Fruit fly (Drosophila melanogaster) whole organism, embryonic: ENCODE data around the gene CG42263.

Experiments
- Abd-B ChIP-seq: fragments of 200-800 bp; sonication (Bioruptor generic); optimal IDR thresholded peaks from 2 replicates; lab custom pipeline; 2018; ENCODE audit warnings: missing biosample characterization, mild to moderate bottlenecking, missing genetic modification characterization, moderate library complexity
- Bgb ChIP-seq: fragments of 200-800 bp; sonication (Bioruptor generic); IDR thresholded peaks from 2 replicates; pipeline ENCODE4 v1.3.6; 2022; ENCODE audit warnings: missing biosample characterization, missing genetic modification characterization; ENCODE audit not compliant: partially characterized antibody
- CG10321 ChIP-seq: fragments of 200-800 bp; sonication (Bioruptor generic); IDR thresholded peaks from 2 replicates; pipeline ENCODE4 v1.3.6; 2022; ENCODE audit warnings: missing biosample characterization, missing genetic modification characterization
- CG10431 ChIP-seq: fragments of 200-800 bp; sonication (Bioruptor generic); optimal IDR thresholded peaks from 3 replicates; lab custom pipeline; 2018; ENCODE audit warnings: missing biosample characterization, mild to moderate bottlenecking, missing genetic modification characterization
- CG10565 ChIP-seq: fragments of 200-800 bp; sonication (Bioruptor generic); optimal IDR thresholded peaks from 3 replicates; lab custom pipeline; 2016; ENCODE audit warnings: missing biosample characterization, mild to moderate bottlenecking, missing genetic modification characterization
- CG11398 ChIP-seq: fragments of 200-800 bp; sonication (Bioruptor generic); optimal IDR thresholded peaks from 2 replicates; lab custom pipeline; 2016; ENCODE audit warnings: missing biosample characterization, missing genetic modification characterization
- CG12219 ChIP-seq: fragments of 200-800 bp; sonication (Bioruptor generic); optimal IDR thresholded peaks from 3 replicates; lab custom pipeline; 2018; ENCODE audit warnings: missing biosample characterization, mild to moderate bottlenecking, missing genetic modification characterization
- CG12769 ChIP-seq: fragments of 200-800 bp; sonication (Bioruptor generic); optimal IDR thresholded peaks from 2 replicates; lab custom pipeline; 2019; ENCODE audit warnings: missing biosample characterization, mild to moderate bottlenecking, missing genetic modification characterization, moderate library complexity
- CG13424 ChIP-seq: fragments of 200-800 bp; sonication (Bioruptor generic); optimal IDR thresholded peaks from 2 replicates; lab custom pipeline; 2019; ENCODE audit warnings: missing biosample characterization, mild to moderate bottlenecking, missing genetic modification characterization, moderate library complexity
- CG15073 ChIP-seq: fragments of 200-800 bp; sonication (Bioruptor generic); optimal IDR thresholded peaks from 2 replicates; lab custom pipeline; 2016; ENCODE audit warnings: missing biosample characterization, missing genetic modification characterization
- CG17802 ChIP-seq: fragments of 200-800 bp; sonication (Bioruptor generic); optimal IDR thresholded peaks from 2 replicates; lab custom pipeline; 2018; ENCODE audit warnings: missing biosample characterization, mild to moderate bottlenecking, missing genetic modification characterization, moderate library complexity
- CG18476 ChIP-seq: fragments of 200-800 bp; sonication (Bioruptor generic); optimal IDR thresholded peaks from 2 replicates; lab custom pipeline; 2016; ENCODE audit warnings: missing biosample characterization, mild to moderate bottlenecking, missing genetic modification characterization
- CG18599 ChIP-seq: fragments of 200-800 bp; sonication (Bioruptor generic); optimal IDR thresholded peaks from 3 replicates; lab custom pipeline; 2017; ENCODE audit warnings: missing biosample characterization, missing genetic modification characterization, mild to moderate bottlenecking, moderate library complexity, missing genetic modification reagents
- CG2678 ChIP-seq: fragments of 200-800 bp; sonication (Bioruptor generic); optimal IDR thresholded peaks from 3 replicates; lab custom pipeline; 2019; ENCODE audit warnings: missing biosample characterization, mild to moderate bottlenecking, missing genetic modification characterization, moderate library complexity
- CG2712 ChIP-seq: fragments of 200-800 bp; optimal IDR thresholded peaks from 3 replicates; lab custom pipeline; 2019; ENCODE audit warnings: missing biosample characterization, mild to moderate bottlenecking, missing genetic modification characterization, moderate library complexity
- CG3281 ChIP-seq: fragments of 200-800 bp; sonication (Bioruptor generic); optimal IDR thresholded peaks from 3 replicates; lab custom pipeline; 2017; ENCODE audit warnings: missing biosample characterization, mild to moderate bottlenecking, missing genetic modification characterization
- CG3407 ChIP-seq: fragments of 200-800 bp; sonication (Bioruptor generic); optimal IDR thresholded peaks from 2 replicates; lab custom pipeline; 2018; ENCODE audit warnings: missing biosample characterization, mild to moderate bottlenecking, missing genetic modification characterization
- CG34224 ChIP-seq: fragments of 200-800 bp; sonication (Bioruptor generic); IDR thresholded peaks from 3 replicates; pipeline ENCODE4 v1.3.6; 2022; ENCODE audit warnings: missing biosample characterization, missing genetic modification characterization; ENCODE audit not compliant: partially characterized antibody
- CG6791 ChIP-seq: fragments of 200-800 bp; sonication (Bioruptor generic); IDR thresholded peaks from 3 replicates; pipeline ENCODE4 v1.3.6; 2022; ENCODE audit warnings: missing biosample characterization, missing genetic modification characterization; ENCODE audit not compliant: partially characterized antibody
- CG7987 ChIP-seq: fragments of 200-800 bp; sonication (Bioruptor generic); optimal IDR thresholded peaks from 2 replicates; lab custom pipeline; 2018; ENCODE audit warnings: missing biosample characterization, mild to moderate bottlenecking, missing genetic modification characterization, moderate library complexity
- CG8388 ChIP-seq: fragments of 200-800 bp; sonication (Bioruptor generic); optimal IDR thresholded peaks from 2 replicates; lab custom pipeline; 2019; ENCODE audit warnings: missing biosample characterization, mild to moderate bottlenecking, missing genetic modification characterization, moderate library complexity
- CG8478 ChIP-seq: fragments of >200 bp; optimal IDR thresholded peaks from 2 replicates; lab custom pipeline; 2018
- CG9727 ChIP-seq: fragments of 200-800 bp; sonication (Bioruptor generic); optimal IDR thresholded peaks from 3 replicates; lab custom pipeline; 2017; ENCODE audit warnings: missing biosample characterization, mild to moderate bottlenecking, missing genetic modification characterization
- D19A ChIP-seq: fragments of 200-800 bp; optimal IDR thresholded peaks from 3 replicates; lab custom pipeline; 2019; ENCODE audit warnings: missing biosample characterization, mild to moderate bottlenecking, missing genetic modification characterization, moderate library complexity
- Gsc ChIP-seq: fragments of 200-800 bp; sonication (Bioruptor generic); IDR thresholded peaks from 2 replicates; pipeline ENCODE4 v1.3.6; 2022; ENCODE audit warnings: missing biosample characterization, missing genetic modification characterization
- Hmr ChIP-seq: fragments of 200-800 bp; sonication (Bioruptor generic); optimal IDR thresholded peaks from 3 replicates; lab custom pipeline; 2017; ENCODE audit warnings: mild to moderate bottlenecking, missing biosample characterization, missing genetic modification reagents, missing genetic modification characterization
- Hr51 ChIP-seq, 2 experiments: fragments of 200-800 bp; sonication (Bioruptor generic); optimal IDR thresholded peaks; 2 replicates in 1 of 2; 3 replicates in 1 of 2; lab custom pipeline; 2016 to 2018; ENCODE audit warnings: missing biosample characterization in 2 of 2, missing genetic modification characterization in 2 of 2, mild to moderate bottlenecking in 1 of 2, moderate library complexity in 1 of 2
- MESR4 ChIP-seq: fragments of 200-800 bp; sonication (Bioruptor generic); optimal IDR thresholded peaks from 2 replicates; lab custom pipeline; 2018; ENCODE audit warnings: missing biosample characterization, mild to moderate bottlenecking, missing genetic modification characterization, moderate library complexity
- Mes4 ChIP-seq: fragments of 200-800 bp; sonication (Bioruptor generic); optimal IDR thresholded peaks from 2 replicates; lab custom pipeline; 2016; ENCODE audit warnings: missing biosample characterization, missing genetic modification characterization
- Nf-YA ChIP-seq: fragments of 200-800 bp; sonication (Bioruptor generic); IDR thresholded peaks from 2 replicates; pipeline ENCODE4 v1.3.6; 2022; ENCODE audit warnings: missing biosample characterization, missing genetic modification characterization
- Oaz ChIP-seq: fragments of 200-800 bp; sonication (Bioruptor generic); IDR thresholded peaks from 2 replicates; pipeline ENCODE4 v1.3.6; 2022; ENCODE audit warnings: missing biosample characterization, missing genetic modification characterization
- Oli ChIP-seq: fragments of 200-800 bp; sonication (Bioruptor generic); optimal IDR thresholded peaks from 2 replicates; lab custom pipeline; 2018; ENCODE audit warnings: missing biosample characterization, mild to moderate bottlenecking, missing genetic modification characterization, moderate library complexity
- Six4 ChIP-seq: fragments of 200-800 bp; sonication (Bioruptor generic); optimal IDR thresholded peaks from 2 replicates; lab custom pipeline; 2016; ENCODE audit warnings: missing biosample characterization, missing genetic modification characterization
- Stat92E ChIP-seq, 3 experiments: fragments of >200 bp in 2 of 3; fragments of 200-800 bp in 1 of 3; sonication (Bioruptor generic) in 1 of 3; optimal IDR thresholded peaks; 2 replicates each; lab custom pipeline; 2017 to 2019; ENCODE audit warnings: missing biosample characterization in 3 of 3, missing genetic modification characterization in 3 of 3, mild to moderate bottlenecking in 1 of 3, moderate library complexity in 1 of 3
- YL-1 ChIP-seq: fragments of 200-800 bp; sonication (Bioruptor generic); optimal IDR thresholded peaks from 3 replicates; lab custom pipeline; 2017; ENCODE audit warnings: missing biosample characterization, mild to moderate bottlenecking, missing genetic modification characterization
- chinmo ChIP-seq: fragments of 200-800 bp; sonication (Bioruptor generic); IDR thresholded peaks from 4 replicates; pipeline ENCODE4 v1.3.6; 2022; ENCODE audit warnings: missing biosample characterization, missing genetic modification characterization; ENCODE audit not compliant: partially characterized antibody
- cwo ChIP-seq: fragments of 200-800 bp; sonication (Bioruptor generic); optimal IDR thresholded peaks from 3 replicates; lab custom pipeline; 2017; ENCODE audit warnings: missing biosample characterization, missing genetic modification characterization, mild to moderate bottlenecking, moderate library complexity, missing genetic modification reagents
- disco-r ChIP-seq: fragments of 200-800 bp; sonication (Bioruptor generic); optimal IDR thresholded peaks from 2 replicates; lab custom pipeline; 2016; ENCODE audit warnings: missing biosample characterization, missing genetic modification characterization
- ftz-f1 ChIP-seq: fragments of 200-800 bp; sonication (Bioruptor generic); optimal IDR thresholded peaks from 2 replicates; lab custom pipeline; 2016; ENCODE audit warnings: missing biosample characterization, missing genetic modification characterization
- grn ChIP-seq: fragments of 200-800 bp; sonication (Bioruptor generic); optimal IDR thresholded peaks from 3 replicates; lab custom pipeline; 2017; ENCODE audit warnings: missing biosample characterization, missing genetic modification characterization
- gt ChIP-seq: fragments of 200-800 bp; sonication (Bioruptor generic); IDR thresholded peaks from 2 replicates; pipeline ENCODE4 v1.3.6; 2022; ENCODE audit warnings: missing biosample characterization, missing genetic modification characterization
- ind ChIP-seq: fragments of 200-800 bp; sonication (Bioruptor generic); optimal IDR thresholded peaks from 3 replicates; lab custom pipeline; 2016; ENCODE audit warnings: missing biosample characterization, missing genetic modification characterization
- lmd ChIP-seq: fragments of 200-800 bp; sonication (Bioruptor generic); IDR thresholded peaks from 2 replicates; pipeline ENCODE4 v1.3.6; 2022; ENCODE audit warnings: missing biosample characterization, missing genetic modification characterization
- mirr ChIP-seq: fragments of 200-800 bp; sonication (Bioruptor generic); optimal IDR thresholded peaks from 3 replicates; lab custom pipeline; 2018; ENCODE audit warnings: missing biosample characterization, mild to moderate bottlenecking, missing genetic modification characterization
- p53 ChIP-seq: fragments of 200-800 bp; sonication (Bioruptor generic); optimal IDR thresholded peaks from 2 replicates; lab custom pipeline; 2016; ENCODE audit warnings: missing biosample characterization, missing genetic modification characterization
- pita ChIP-seq: fragments of 200-800 bp; sonication (Bioruptor generic); optimal IDR thresholded peaks from 2 replicates; lab custom pipeline; 2017; ENCODE audit warnings: missing biosample characterization, mild to moderate bottlenecking, missing genetic modification characterization
- stc ChIP-seq: fragments of 200-800 bp; sonication (Bioruptor generic); IDR thresholded peaks from 2 replicates; pipeline ENCODE4 v1.3.6; 2022; ENCODE audit warnings: missing biosample characterization, missing genetic modification characterization
- stwl ChIP-seq: fragments of 200-800 bp; sonication (Bioruptor generic); optimal IDR thresholded peaks from 3 replicates; lab custom pipeline; 2018; ENCODE audit warnings: missing biosample characterization, mild to moderate bottlenecking, missing genetic modification characterization, moderate library complexity
- tio ChIP-seq: fragments of 200-800 bp; sonication (Bioruptor generic); optimal IDR thresholded peaks from 2 replicates; lab custom pipeline; 2017; ENCODE audit warnings: missing biosample characterization, missing genetic modification characterization, inconsistent platforms

Gene CG42263

DNA sequence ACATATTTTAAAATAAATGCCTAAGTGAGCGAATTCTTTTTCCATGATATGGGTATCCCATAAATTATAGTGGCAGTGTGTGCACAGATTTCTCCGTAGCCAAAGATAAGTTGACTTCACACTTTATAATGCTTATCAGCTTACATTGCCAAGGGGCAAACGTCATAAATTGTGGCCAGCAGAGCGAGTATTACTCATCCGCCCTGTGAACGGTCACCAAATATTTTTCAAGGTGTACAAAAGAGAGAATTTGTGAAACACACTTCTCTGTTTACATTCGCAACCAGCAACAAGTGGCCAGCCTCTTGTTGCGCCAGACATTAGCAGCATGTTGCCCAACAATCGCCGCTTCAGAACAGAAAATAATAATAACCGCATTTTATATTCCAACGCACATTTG, 22.7 kb downstream of the CG42263 start (continued):
- TF ChIP-seq stc (GFP tag; lab: Robert Waterston, UW) (peak; percentile 23; the same call in 1 of the 2 replicates), CG34224 (no peak), CG3281 (GFP tag; lab: Kevin White, UChicago) (peak; percentile 55), CG2712 (peak; percentile 2), CG3407 (no peak), CG13424 (tag; lab: Kevin White, UChicago) (peak; percentile 24), D19A (tag; lab: Kevin White, UChicago) (peak; percentile 16), CG10431 (GFP tag; lab: Kevin White, UChicago) (peak; percentile 24), CG18476 (no peak), lmd (no peak), gt (no peak), ftz-f1 (GFP tag; lab: Kevin White, UChicago) (no peak), ind (GFP tag; lab: Kevin White, UChicago) (no peak), Stat92E (GFP tag; optimal IDR thresholded peaks at IDR 0.05; lab: Kevin White, UChicago) (no peak), Six4 (no peak), CG8478 (lab: Kevin White, UChicago) (no peak), MESR4 (GFP tag; lab: Kevin White, UChicago) (no peak), CG18599 (GFP tag; lab: Kevin White, UChicago) (peak; percentile 52), Gsc (GFP tag; lab: Robert Waterston, UW) (no peak), YL-1 (GFP tag; lab: Kevin White, UChicago) (no peak), Oli (tag; lab: Kevin White, UChicago) (peak; percentile 1), Oaz (GFP tag; lab: Robert Waterston, UW) (no peak), CG7987 (GFP tag; lab: Kevin White, UChicago) (peak; percentile 39), CG6791 (GFP tag; lab: Robert Waterston, UW) (no peak)
- TF ChIP-seq, all 482 proteins: peak for 155

DNA sequence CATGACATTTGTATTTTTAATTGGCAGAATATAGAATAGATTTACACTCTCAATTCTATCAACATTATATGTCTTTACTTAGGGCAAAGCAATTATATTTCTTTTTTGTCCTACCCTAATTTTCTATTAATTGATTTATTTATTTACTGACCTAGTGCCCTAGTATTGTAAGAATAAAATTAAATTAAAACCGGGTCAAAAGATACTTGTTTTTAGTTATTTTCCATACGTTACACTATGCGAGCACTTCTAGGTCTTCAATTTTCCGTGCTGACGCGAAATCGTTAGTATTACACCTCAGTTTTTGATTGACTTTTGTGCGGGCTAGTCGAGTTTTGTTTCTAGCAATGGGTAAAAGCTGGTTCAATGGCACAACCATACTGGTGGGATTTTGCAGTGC, 24.2 kb downstream of the CG42263 start, which contains the start of gene CG46462:
TSS of gene CG46462 (plus strand) at position 301 of the 400 bp plus-strand sequence.
- TF ChIP-seq chinmo (GFP tag; lab: Robert Waterston, UW) = no peak
- no peak for TF ChIP-seq CG10321 (GFP tag; lab: Robert Waterston, UW)
- TF ChIP-seq CG13424 (tag; lab: Kevin White, UChicago) = no peak
- no peak for TF ChIP-seq lmd
- TF ChIP-seq grn (GFP tag; lab: Kevin White, UChicago) = no peak
- TF ChIP-seq CG12769 = no peak
- no peak for TF ChIP-seq disco-r
- no peak for TF ChIP-seq Hr51 (GFP tag; optimal IDR thresholded peaks at IDR 0.05; lab: Kevin White, UChicago)
- no peak for TF ChIP-seq CG12219
- TF ChIP-seq Mes4 (GFP tag; lab: Kevin White, UChicago) = no peak
- no peak for TF ChIP-seq CG2678 (tag; lab: Kevin White, UChicago)
- TF ChIP-seq CG15073 (GFP tag; lab: Kevin White, UChicago) = no peak
- no peak for TF ChIP-seq pita
- no peak for TF ChIP-seq CG10565 (GFP tag; lab: Kevin White, UChicago)

DNA sequence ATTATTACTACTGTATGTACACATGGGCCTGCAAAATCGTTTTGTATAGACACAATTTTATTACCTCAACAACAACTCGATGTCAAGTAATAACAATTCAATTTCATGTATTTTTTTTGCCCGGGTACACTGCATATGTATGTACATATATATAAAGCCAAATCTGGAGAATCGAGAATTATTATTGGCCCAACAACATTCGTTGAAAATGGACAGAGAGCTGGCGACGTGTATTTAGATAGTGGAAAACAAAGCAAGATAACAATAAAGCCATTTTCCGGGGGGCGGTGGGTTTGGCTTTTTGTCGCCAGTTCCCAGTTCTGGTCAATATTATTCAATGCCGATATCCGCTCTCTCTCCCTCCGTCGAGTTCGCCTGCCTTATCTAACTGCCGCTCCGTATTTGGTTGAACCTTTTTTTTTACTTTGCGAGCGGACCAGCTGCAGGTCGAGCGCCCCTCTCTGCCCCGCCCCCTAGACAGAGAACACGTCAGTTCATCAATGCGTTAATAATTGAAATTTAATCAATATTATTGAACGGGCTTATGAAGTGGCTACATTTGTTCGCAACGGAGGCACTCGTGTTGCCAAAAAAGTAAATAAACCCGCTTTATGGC, 25.8 kb downstream of the CG42263 start:
- no peak for TF ChIP-seq CG11398 (GFP tag; lab: Kevin White, UChicago)
- TF ChIP-seq Nf-YA = no peak
- TF ChIP-seq CG8388 = no peak
- TF ChIP-seq CG17802 (tag; lab: Kevin White, UChicago) = no peak
- TF ChIP-seq tio (GFP tag; lab: Kevin White, UChicago) = no peak
- no peak for TF ChIP-seq Hmr (GFP tag; lab: Kevin White, UChicago)
- no peak for TF ChIP-seq CG9727 (GFP tag; lab: Kevin White, UChicago)
- no peak for TF ChIP-seq stwl
- no peak for TF ChIP-seq cwo (GFP tag; lab: Kevin White, UChicago)
- TF ChIP-seq p53 = no peak
- no peak for TF ChIP-seq Abd-B (GFP tag; lab: Kevin White, UChicago)
- TF ChIP-seq Bgb (GFP tag; lab: Robert Waterston, UW) = 0 out of 2 replicates have a peak, but pooled peaks have one; percentile 7
- peak; percentile 96 for TF ChIP-seq mirr (GFP tag; lab: Kevin White, UChicago)
